Fruit fly (Drosophila melanogaster): ENCODE data around the gene CG31465.

The CG31465 gene

dm6 chr3R:21880510-21880909 lies at the start of gene CG31465:
Gene CG31465, plus strand, starts transcription at chr3R:21880810.
- TF ChIP-seq usp (GFP tag; optimal IDR thresholded peaks at IDR 0.05) = no peak
- TF ChIP-seq Dll (optimal IDR thresholded peaks at IDR 0.05) = no peak
- no peak for TF ChIP-seq EcR (GFP tag; optimal IDR thresholded peaks at IDR 0.05)
- TF ChIP-seq CG8478 (optimal IDR thresholded peaks at IDR 0.05) = no peak
- TF ChIP-seq psq (optimal IDR thresholded peaks at IDR 0.05) = no peak
- TF ChIP-seq pan (optimal IDR thresholded peaks at IDR 0.05) = no peak

- TF ChIP-seq usp (GFP tag; optimal IDR thresholded peaks at IDR 0.05) (no peak), pan (optimal IDR thresholded peaks at IDR 0.05) (no peak), CG8478 (optimal IDR thresholded peaks at IDR 0.05) (no peak), psq (optimal IDR thresholded peaks at IDR 0.05) (no peak), EcR (GFP tag; optimal IDR thresholded peaks at IDR 0.05) (peak in 1 of 2 experiments; percentile 94), Dll (optimal IDR thresholded peaks at IDR 0.05) (no peak)
These were observed 49.6 kb upstream of the CG31465 start for dm6 chr3R:21831040-21831439.

dm6 chr3R:21832203-21832602 lies 48.4 kb upstream of the CG31465 start, which contains the start of gene Gr93a:
Gene Gr93a, plus strand, starts transcription at chr3R:21832503.
- TF ChIP-seq pan (optimal IDR thresholded peaks at IDR 0.05) (no peak), CG8478 (optimal IDR thresholded peaks at IDR 0.05) (no peak), Dll (optimal IDR thresholded peaks at IDR 0.05) (no peak), usp (GFP tag; optimal IDR thresholded peaks at IDR 0.05) (no peak), EcR (GFP tag; optimal IDR thresholded peaks at IDR 0.05) (no peak), psq (optimal IDR thresholded peaks at IDR 0.05) (no peak)

dm6 chr3R:21834234-21835070 lies 46.2 kb upstream of the CG31465 start:
- TF ChIP-seq Dll (optimal IDR thresholded peaks at IDR 0.05) (no peak), psq (optimal IDR thresholded peaks at IDR 0.05) (no peak), pan (optimal IDR thresholded peaks at IDR 0.05) (no peak), CG8478 (optimal IDR thresholded peaks at IDR 0.05) (no peak), usp (GFP tag; optimal IDR thresholded peaks at IDR 0.05) (no peak), EcR (GFP tag; optimal IDR thresholded peaks at IDR 0.05) (no peak)

dm6 chr3R:21835388-21836200 lies 45.0 kb upstream of the CG31465 start:
- TF ChIP-seq usp (GFP tag; optimal IDR thresholded peaks at IDR 0.05) = no peak
- TF ChIP-seq psq (optimal IDR thresholded peaks at IDR 0.05) = no peak
- TF ChIP-seq pan (optimal IDR thresholded peaks at IDR 0.05) = no peak

dm6 chr3R:21836201-21836504 lies 44.5 kb upstream of the CG31465 start:
- TF ChIP-seq usp (GFP tag; optimal IDR thresholded peaks at IDR 0.05) (no peak), EcR (GFP tag; optimal IDR thresholded peaks at IDR 0.05) (no peak), psq (optimal IDR thresholded peaks at IDR 0.05) (no peak), CG8478 (optimal IDR thresholded peaks at IDR 0.05) (no peak), Dll (optimal IDR thresholded peaks at IDR 0.05) (no peak), pan (optimal IDR thresholded peaks at IDR 0.05) (no peak)

- TF ChIP-seq Dll (optimal IDR thresholded peaks at IDR 0.05) (no peak), CG8478 (optimal IDR thresholded peaks at IDR 0.05) (no peak), EcR (GFP tag; optimal IDR thresholded peaks at IDR 0.05) (no peak)
These were observed 44.0 kb upstream of the CG31465 start for dm6 chr3R:21836614-21837013.

dm6 chr3R:21837069-21837977 lies 43.3 kb upstream of the CG31465 start:
- TF ChIP-seq EcR (GFP tag; optimal IDR thresholded peaks at IDR 0.05) = peak in 1 of 2 experiments; percentile 89
- TF ChIP-seq Dll (optimal IDR thresholded peaks at IDR 0.05) = no peak

- TF ChIP-seq CG8478 (optimal IDR thresholded peaks at IDR 0.05) = no peak
These were observed 42.1 kb upstream of the CG31465 start for dm6 chr3R:21838505-21838956.

- TF ChIP-seq psq (optimal IDR thresholded peaks at IDR 0.05) (no peak), EcR (GFP tag; optimal IDR thresholded peaks at IDR 0.05) (no peak), CG8478 (optimal IDR thresholded peaks at IDR 0.05) (no peak), Dll (optimal IDR thresholded peaks at IDR 0.05) (no peak)
These were observed 41.0 kb upstream of the CG31465 start for dm6 chr3R:21839636-21840035.

dm6 chr3R:21840432-21840831 lies 40.2 kb upstream of the CG31465 start:
- no peak for TF ChIP-seq Dll (optimal IDR thresholded peaks at IDR 0.05)
